Fruit fly (Drosophila melanogaster): ENCODE data around the gene CG34176.

DNA sequence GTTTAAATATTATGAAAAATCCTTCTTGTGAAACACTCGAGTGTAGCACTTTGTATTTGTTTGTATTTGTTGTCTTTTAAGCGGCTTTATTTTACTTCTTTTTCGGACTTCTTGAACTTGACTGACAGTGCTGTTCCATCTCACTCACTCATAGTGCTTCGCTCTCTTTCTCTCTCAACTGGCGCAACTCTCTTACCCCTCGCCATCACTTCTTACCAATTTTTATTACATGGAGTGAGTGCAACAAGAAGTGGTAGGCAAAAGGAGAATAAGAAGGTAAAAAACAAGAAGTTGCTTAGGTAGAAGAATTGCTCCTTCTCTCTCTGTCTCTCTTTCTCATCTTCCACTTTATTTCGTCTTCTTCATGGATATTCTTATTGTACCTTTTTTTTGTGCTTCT, 24.8 kb downstream of the CG34176 start:
- no peak for TF ChIP-seq ovo (GFP tag; optimal IDR thresholded peaks at IDR 0.05)
- no peak for TF ChIP-seq Hr96 (GFP tag; optimal IDR thresholded peaks at IDR 0.05)
- TF ChIP-seq CG7101 (tag; optimal IDR thresholded peaks at IDR 0.05): no peak
- no peak for TF ChIP-seq tj (GFP tag; optimal IDR thresholded peaks at IDR 0.05)
- no peak for TF ChIP-seq CG1620 (GFP tag; optimal IDR thresholded peaks at IDR 0.05)
- TF ChIP-seq kay (GFP tag; ENCODE audit: borderline replicate concordance): no peak
- TF ChIP-seq bab1 (GFP tag; optimal IDR thresholded peaks at IDR 0.05): no peak
- TF ChIP-seq cnc (optimal IDR thresholded peaks at IDR 0.05): no peak
- no peak for TF ChIP-seq CG14711 (tag; optimal IDR thresholded peaks at IDR 0.05)
- no peak for TF ChIP-seq pad (GFP tag; optimal IDR thresholded peaks at IDR 0.05)
- TF ChIP-seq toe (GFP tag; optimal IDR thresholded peaks at IDR 0.05): no peak
- no peak for TF ChIP-seq cic (GFP tag; optimal IDR thresholded peaks at IDR 0.05)
- no peak for TF ChIP-seq CG12768 (GFP tag; optimal IDR thresholded peaks at IDR 0.05)

Data from whole organism, adult.